Fruit fly (Drosophila melanogaster) whole organism, embryonic: ENCODE measurements around the gene CG5861.

Source experiments
- Asciz ChIP-seq: fragments of 200-800 bp; sonication (Bioruptor generic); optimal IDR thresholded peaks from 2 replicates; lab custom pipeline; 2017; ENCODE audit warnings: missing biosample characterization, mild to moderate bottlenecking, missing genetic modification characterization, missing genetic modification reagents
- Atf3 ChIP-seq: fragments of 200-800 bp; sonication (Bioruptor generic); optimal IDR thresholded peaks from 3 replicates; lab custom pipeline; 2016; ENCODE audit warnings: missing biosample characterization, missing genetic modification characterization
- B-H1 ChIP-seq: fragments of 200-800 bp; sonication (Bioruptor generic); IDR thresholded peaks from 3 replicates; pipeline ENCODE4 v1.3.6; 2022; ENCODE audit warnings: missing biosample characterization, missing genetic modification characterization
- CG10366 ChIP-seq: fragments of 200-800 bp; sonication (Bioruptor generic); IDR thresholded peaks from 2 replicates; pipeline ENCODE4 v1.3.6; 2022; ENCODE audit warnings: missing biosample characterization, missing genetic modification characterization
- CG13296 ChIP-seq: fragments of 200-800 bp; sonication (Bioruptor generic); optimal IDR thresholded peaks from 3 replicates; lab custom pipeline; 2018; ENCODE audit warnings: missing biosample characterization, mild to moderate bottlenecking, missing genetic modification characterization
- CG16863 ChIP-seq: fragments of 200-800 bp; sonication (Bioruptor generic); optimal IDR thresholded peaks from 3 replicates; lab custom pipeline; 2016; ENCODE audit warnings: missing biosample characterization, missing genetic modification characterization
- CG2678 ChIP-seq: fragments of 200-800 bp; sonication (Bioruptor generic); optimal IDR thresholded peaks from 3 replicates; lab custom pipeline; 2019; ENCODE audit warnings: missing biosample characterization, mild to moderate bottlenecking, missing genetic modification characterization, moderate library complexity
- CG3163 ChIP-seq: fragments of 200-800 bp; sonication (Bioruptor generic); optimal IDR thresholded peaks from 3 replicates; lab custom pipeline; 2016; ENCODE audit warnings: missing biosample characterization, missing genetic modification characterization
- CG33213 ChIP-seq: fragments of 200-800 bp; sonication (Bioruptor generic); optimal IDR thresholded peaks from 3 replicates; lab custom pipeline; 2016; ENCODE audit warnings: missing biosample characterization, missing genetic modification characterization
- CG34376 ChIP-seq: fragments of 200-800 bp; sonication (Bioruptor generic); optimal IDR thresholded peaks from 2 replicates; lab custom pipeline; 2018; ENCODE audit warnings: missing biosample characterization, mild to moderate bottlenecking, missing genetic modification characterization
- CG3847 ChIP-seq: fragments of 200-800 bp; sonication (Bioruptor generic); IDR thresholded peaks from 2 replicates; pipeline ENCODE4 v1.3.6; 2022; ENCODE audit warnings: missing biosample characterization, missing genetic modification characterization
- CG4328 ChIP-seq: fragments of 200-800 bp; sonication (Bioruptor generic); optimal IDR thresholded peaks from 3 replicates; lab custom pipeline; 2017; ENCODE audit warnings: missing biosample characterization, missing genetic modification reagents, missing genetic modification characterization
- CG4707 ChIP-seq: fragments of 200-800 bp; sonication (Bioruptor generic); optimal IDR thresholded peaks from 2 replicates; lab custom pipeline; 2018; ENCODE audit warnings: missing biosample characterization, mild to moderate bottlenecking, missing genetic modification characterization, moderate library complexity
- CG6683 ChIP-seq: fragments of 200-800 bp; sonication (Bioruptor generic); optimal IDR thresholded peaks from 2 replicates; lab custom pipeline; 2017; ENCODE audit warnings: missing biosample characterization, mild to moderate bottlenecking, missing genetic modification characterization, missing genetic modification reagents
- CG7357 ChIP-seq: fragments of 200-800 bp; sonication (Bioruptor generic); IDR thresholded peaks from 3 replicates; pipeline ENCODE4 v1.3.6; 2022; ENCODE audit warnings: missing biosample characterization, missing genetic modification characterization
- CG7928 ChIP-seq: fragments of 200-800 bp; sonication (Bioruptor generic); optimal IDR thresholded peaks from 2 replicates; lab custom pipeline; 2017; ENCODE audit warnings: missing biosample characterization, mild to moderate bottlenecking, missing genetic modification characterization
- CG9727 ChIP-seq: fragments of 200-800 bp; sonication (Bioruptor generic); optimal IDR thresholded peaks from 3 replicates; lab custom pipeline; 2017; ENCODE audit warnings: missing biosample characterization, mild to moderate bottlenecking, missing genetic modification characterization
- CG9932 ChIP-seq: fragments of 200-800 bp; sonication (Bioruptor generic); IDR thresholded peaks from 2 replicates; pipeline ENCODE4 v1.3.6; 2022; ENCODE audit warnings: missing biosample characterization, missing genetic modification characterization
- Gsc ChIP-seq: fragments of 200-800 bp; sonication (Bioruptor generic); IDR thresholded peaks from 2 replicates; pipeline ENCODE4 v1.3.6; 2022; ENCODE audit warnings: missing biosample characterization, missing genetic modification characterization
- Gug ChIP-seq: fragments of 200-800 bp; sonication (Bioruptor generic); IDR thresholded peaks from 4 replicates; pipeline ENCODE4 v1.3.6; 2022; ENCODE audit warnings: missing biosample characterization, missing genetic modification characterization
- Hey ChIP-seq: fragments of 200-800 bp; sonication (Bioruptor generic); optimal IDR thresholded peaks from 3 replicates; lab custom pipeline; 2018; ENCODE audit warnings: missing biosample characterization, mild to moderate bottlenecking, missing genetic modification characterization
- Hsf ChIP-seq: fragments of 200-800 bp; sonication (Bioruptor generic); optimal IDR thresholded peaks from 3 replicates; lab custom pipeline; 2016; ENCODE audit warnings: missing biosample characterization, missing genetic modification characterization
- Mrtf ChIP-seq: fragments of 200-800 bp; sonication (Bioruptor generic); IDR thresholded peaks from 3 replicates; pipeline ENCODE4 v1.3.6; 2022; ENCODE audit warnings: missing biosample characterization, missing genetic modification characterization
- NC2α ChIP-seq: fragments of 200-800 bp; sonication (Bioruptor generic); optimal IDR thresholded peaks from 2 replicates; lab custom pipeline; 2016; ENCODE audit warnings: missing biosample characterization, missing genetic modification characterization
- NFAT ChIP-seq: fragments of 200-800 bp; sonication (Bioruptor generic); IDR thresholded peaks from 2 replicates; pipeline ENCODE4 v1.3.6; 2022; ENCODE audit warnings: missing biosample characterization, missing genetic modification characterization
- Nf-YC ChIP-seq: fragments of 200-800 bp; optimal IDR thresholded peaks from 3 replicates; lab custom pipeline; 2019; ENCODE audit warnings: missing biosample characterization, mild to moderate bottlenecking, missing genetic modification characterization, moderate library complexity
- Sox102F ChIP-seq: fragments of 200-800 bp; sonication (Bioruptor generic); optimal IDR thresholded peaks from 2 replicates; lab custom pipeline; 2018; ENCODE audit warnings: missing biosample characterization, mild to moderate bottlenecking, missing genetic modification characterization, moderate library complexity
- Stat92E ChIP-seq, 3 experiments: fragments of >200 bp in 2 of 3; fragments of 200-800 bp in 1 of 3; sonication (Bioruptor generic) in 1 of 3; optimal IDR thresholded peaks; 2 replicates each; lab custom pipeline; 2017 to 2019; ENCODE audit warnings: missing biosample characterization in 3 of 3, missing genetic modification characterization in 3 of 3, mild to moderate bottlenecking in 1 of 3, moderate library complexity in 1 of 3
- Xrp1 ChIP-seq: fragments of 200-800 bp; sonication (Bioruptor generic); IDR thresholded peaks from 2 replicates; pipeline ENCODE4 v1.3.6; 2022; ENCODE audit warnings: missing biosample characterization, missing genetic modification characterization
- amos ChIP-seq: fragments of 200-800 bp; sonication (Bioruptor generic); IDR thresholded peaks from 2 replicates; pipeline ENCODE4 v1.3.6; 2022; ENCODE audit warnings: missing biosample characterization, missing genetic modification characterization; ENCODE audit not compliant: partially characterized antibody
- ara ChIP-seq: fragments of 200-800 bp; sonication (Bioruptor generic); IDR thresholded peaks from 2 replicates; pipeline ENCODE4 v1.3.6; 2022; ENCODE audit warnings: missing biosample characterization, missing genetic modification characterization
- cad ChIP-seq: fragments of >200 bp; optimal IDR thresholded peaks from 2 replicates; lab custom pipeline; 2017; ENCODE audit warnings: missing biosample characterization, missing genetic modification characterization
- cas ChIP-seq: fragments of 200-800 bp; sonication (Bioruptor generic); IDR thresholded peaks from 2 replicates; pipeline ENCODE4 v1.3.6; 2022; ENCODE audit warnings: missing biosample characterization, missing genetic modification characterization
- caup ChIP-seq: fragments of 200-800 bp; sonication (Bioruptor generic); optimal IDR thresholded peaks from 3 replicates; lab custom pipeline; 2017; ENCODE audit warnings: missing biosample characterization, mild to moderate bottlenecking, missing genetic modification characterization, moderate library complexity; ENCODE audit not compliant: severe bottlenecking
- chm ChIP-seq: fragments of 200-800 bp; sonication (Bioruptor generic); IDR thresholded peaks from 2 replicates; pipeline ENCODE4 v1.3.6; 2022; ENCODE audit warnings: missing biosample characterization, missing genetic modification characterization
- dysf ChIP-seq: fragments of 200-800 bp; sonication (Bioruptor generic); IDR thresholded peaks from 3 replicates; pipeline ENCODE4 v1.3.6; 2022; ENCODE audit warnings: missing biosample characterization, missing genetic modification characterization
- eve ChIP-seq, 2 experiments: fragments of >200 bp; optimal IDR thresholded peaks; 2 replicates each; lab custom pipeline; 2017; ENCODE audit warnings: missing biosample characterization in 2 of 2, missing genetic modification characterization in 2 of 2
- ewg ChIP-seq: fragments of 200-800 bp; sonication (Bioruptor generic); optimal IDR thresholded peaks from 3 replicates; lab custom pipeline; 2017; ENCODE audit warnings: mild to moderate bottlenecking, missing biosample characterization, missing genetic modification reagents, missing genetic modification characterization
- fd3F ChIP-seq: fragments of 200-800 bp; sonication (Bioruptor generic); optimal IDR thresholded peaks from 2 replicates; lab custom pipeline; 2018; ENCODE audit warnings: missing biosample characterization, mild to moderate bottlenecking, missing genetic modification characterization, moderate library complexity
- gcm2 ChIP-seq: fragments of 200-800 bp; sonication (Bioruptor generic); optimal IDR thresholded peaks from 2 replicates; lab custom pipeline; 2016; ENCODE audit warnings: missing biosample characterization, missing genetic modification characterization
- gsb ChIP-seq: fragments of 200-800 bp; sonication (Bioruptor generic); IDR thresholded peaks from 2 replicates; pipeline ENCODE4 v1.3.6; 2022; ENCODE audit warnings: missing biosample characterization, missing genetic modification characterization
- lab ChIP-seq: fragments of 200-800 bp; sonication (Bioruptor generic); optimal IDR thresholded peaks from 3 replicates; lab custom pipeline; 2017; ENCODE audit warnings: missing biosample characterization, missing genetic modification characterization, mild to moderate bottlenecking, moderate library complexity, missing genetic modification reagents
- nau ChIP-seq: fragments of 200-800 bp; sonication (Bioruptor generic); optimal IDR thresholded peaks from 3 replicates; lab custom pipeline; 2017; ENCODE audit warnings: missing biosample characterization, mild to moderate bottlenecking, missing genetic modification characterization, missing genetic modification reagents
- pan ChIP-seq, 4 experiments: fragments of >200 bp in 3 of 4; fragments of 200-800 bp in 1 of 4; sonication (Bioruptor generic) in 1 of 4; optimal IDR thresholded peaks in 3 of 4; IDR thresholded peaks in 1 of 4; 2 replicates each; pipeline versions ENCODE4 v1.3.6 to Lab custom; 2017 to 2022; ENCODE audit warnings: missing biosample characterization in 2 of 4, missing genetic modification characterization in 2 of 4, mixed read lengths in 1 of 4
- pzg ChIP-seq: fragments of 200-800 bp; sonication (Bioruptor generic); optimal IDR thresholded peaks from 3 replicates; lab custom pipeline; 2018; ENCODE audit warnings: missing biosample characterization, mild to moderate bottlenecking, missing genetic modification characterization, moderate library complexity
- slp2 ChIP-seq: fragments of 200-800 bp; sonication (Bioruptor generic); optimal IDR thresholded peaks from 2 replicates; lab custom pipeline; 2016; ENCODE audit warnings: missing biosample characterization, missing genetic modification characterization
- sr ChIP-seq: fragments of 200-800 bp; sonication (Bioruptor generic); IDR thresholded peaks from 3 replicates; pipeline ENCODE4 v1.3.6; 2022; ENCODE audit warnings: missing biosample characterization, missing genetic modification characterization
- tx ChIP-seq: fragments of 200-800 bp; sonication (Bioruptor generic); optimal IDR thresholded peaks from 2 replicates; lab custom pipeline; 2016; ENCODE audit warnings: missing biosample characterization, missing genetic modification characterization

The CG5861 gene

DNA sequence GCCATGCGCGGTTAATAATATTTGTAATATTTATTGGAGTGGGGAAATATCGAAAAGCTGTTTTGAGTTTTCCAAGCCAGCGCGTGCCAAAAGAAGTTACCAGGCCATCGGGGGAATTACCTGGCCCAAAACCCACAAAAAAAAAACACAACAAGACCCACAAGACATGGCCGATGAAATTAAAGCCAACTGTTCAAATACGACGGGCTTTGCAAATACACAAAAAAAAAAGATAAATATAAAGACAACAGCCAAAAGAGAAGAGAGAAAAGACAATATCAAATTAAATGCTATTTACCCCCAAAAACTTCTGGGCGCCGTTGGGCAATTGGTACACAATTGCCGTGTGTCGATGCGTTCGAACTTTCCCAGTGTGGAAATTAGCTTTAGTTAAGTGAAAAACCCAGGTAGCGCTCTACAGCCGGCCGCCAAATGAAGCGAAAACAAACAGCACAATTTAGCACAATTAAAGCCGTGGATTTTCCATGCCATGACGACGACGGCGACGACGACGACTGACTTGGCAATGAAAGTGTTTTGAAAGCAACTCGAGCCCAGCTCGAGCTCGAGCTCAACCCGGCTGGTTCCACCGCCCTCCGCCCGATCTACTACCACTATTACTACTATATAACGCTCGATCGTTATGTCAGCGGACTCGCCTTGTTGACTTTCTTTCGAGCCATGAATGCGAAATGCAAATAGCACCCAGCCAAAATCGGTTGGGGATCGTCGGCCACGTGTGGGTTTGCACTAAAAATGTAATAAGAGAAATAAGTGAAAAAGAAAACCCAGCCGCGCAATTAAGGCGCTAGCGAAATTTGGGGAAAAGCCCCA is 10.9 kb upstream of the CG5861 start (continued):
- peak; percentile 0 for TF ChIP-seq Hey
- peak; percentile 54 for TF ChIP-seq CG4707 (GFP tag; lab: Kevin White, UChicago)
- peak; percentile 37; the same call in 1 of the 3 replicates for TF ChIP-seq dysf (GFP tag; lab: Robert Waterston, UW)
- TF ChIP-seq lab (GFP tag; lab: Kevin White, UChicago): peak; percentile 73
- peak; percentile 24 for TF ChIP-seq slp2 (GFP tag; lab: Kevin White, UChicago)
- TF ChIP-seq CG7357 (GFP tag; lab: Robert Waterston, UW): no peak
- no peak for TF ChIP-seq ara (GFP tag; lab: Robert Waterston, UW)
- no peak for TF ChIP-seq Hsf (GFP tag; lab: Kevin White, UChicago)
- peak; percentile 32 for TF ChIP-seq CG33213 (GFP tag; lab: Kevin White, UChicago)
- TF ChIP-seq CG4328: peak; percentile 40
- TF ChIP-seq Asciz: peak; percentile 32
- TF ChIP-seq gsb (GFP tag; lab: Robert Waterston, UW): no peak; the same call in 1 of the 2 replicates
- TF ChIP-seq Stat92E (GFP tag; optimal IDR thresholded peaks at IDR 0.05; lab: Kevin White, UChicago): no peak
- TF ChIP-seq CG3847 (GFP tag; lab: Robert Waterston, UW): peak; percentile 34; the same call in 1 of the 2 replicates
- no peak for TF ChIP-seq CG6683 (GFP tag; lab: Kevin White, UChicago)
- 0 out of 2 replicates have a peak, but pooled peaks have one; percentile 10 for TF ChIP-seq CG10366 (GFP tag; lab: Robert Waterston, UW)
- 0 out of 2 replicates have a peak, but pooled peaks have one; percentile 38 for TF ChIP-seq chm
- no peak for TF ChIP-seq cas (GFP tag; lab: Robert Waterston, UW)
- no peak for TF ChIP-seq CG9727 (GFP tag; lab: Kevin White, UChicago)
- TF ChIP-seq Atf3: no peak
- TF ChIP-seq NC2α: peak; percentile 10
- peak; percentile 64 for TF ChIP-seq CG2678 (tag; lab: Kevin White, UChicago)
- TF ChIP-seq fd3F (GFP tag; lab: Kevin White, UChicago): peak; percentile 46
- TF ChIP-seq pzg (GFP tag; lab: Kevin White, UChicago): no peak
- 0 out of 2 replicates have a peak, but pooled peaks have one; percentile 34 for TF ChIP-seq NFAT
- TF ChIP-seq tx (GFP tag; lab: Kevin White, UChicago): no peak
- no peak for TF ChIP-seq Sox102F (GFP tag; lab: Kevin White, UChicago)
- TF ChIP-seq caup (GFP tag; lab: Kevin White, UChicago): peak; percentile 84
- TF ChIP-seq B-H1 (GFP tag; lab: Robert Waterston, UW): peak; percentile 30; the same call in 1 of the 3 replicates
- TF ChIP-seq ewg (GFP tag; lab: Kevin White, UChicago): peak; percentile 22
- TF ChIP-seq Gsc (GFP tag; lab: Robert Waterston, UW): no peak
- peak; percentile 12 for TF ChIP-seq CG3163
- no peak for TF ChIP-seq pan (optimal IDR thresholded peaks at IDR 0.05; lab: Kevin White, UChicago)
- no peak for TF ChIP-seq pan (GFP tag; optimal IDR thresholded peaks at IDR 0.05 in 1 of 2, IDR thresholded peaks at IDR 0.05 in 1 of 2)
- peak; percentile 35; the same call in 1 of the 2 replicates for TF ChIP-seq Xrp1 (GFP tag; lab: Robert Waterston, UW)
- TF ChIP-seq sr (GFP tag; lab: Robert Waterston, UW): peak; percentile 16; the same call in 1 of the 3 replicates
- no peak for TF ChIP-seq Mrtf (GFP tag; lab: Robert Waterston, UW)
- TF ChIP-seq CG16863: no peak
- TF ChIP-seq CG7928: no peak
- TF ChIP-seq eve (GFP tag; optimal IDR thresholded peaks at IDR 0.05; lab: Kevin White, UChicago): peak in 1 of 2 experiments; percentile 34
- no peak for TF ChIP-seq cad (GFP tag; lab: Kevin White, UChicago)
- TF ChIP-seq Nf-YC (tag; lab: Kevin White, UChicago): no peak
- no peak for TF ChIP-seq amos (GFP tag; lab: Robert Waterston, UW)
- TF ChIP-seq CG34376 (GFP tag; lab: Kevin White, UChicago): peak; percentile 17
- peak; percentile 14 for TF ChIP-seq nau
- TF ChIP-seq CG9932 (GFP tag; lab: Robert Waterston, UW): peak; percentile 46; the same call in 1 of the 2 replicates
- peak; percentile 66 for TF ChIP-seq CG13296 (GFP tag; lab: Kevin White, UChicago)
- TF ChIP-seq gcm2: no peak
- no peak for TF ChIP-seq Gug (GFP tag; lab: Robert Waterston, UW)
